Worm (Caenorhabditis elegans): ENCODE measurements around the gene srg-30.
A peak's percentile ranks its signal among the peaks of the same experiment; 100 is the strongest.

Gene srg-30

DNA sequence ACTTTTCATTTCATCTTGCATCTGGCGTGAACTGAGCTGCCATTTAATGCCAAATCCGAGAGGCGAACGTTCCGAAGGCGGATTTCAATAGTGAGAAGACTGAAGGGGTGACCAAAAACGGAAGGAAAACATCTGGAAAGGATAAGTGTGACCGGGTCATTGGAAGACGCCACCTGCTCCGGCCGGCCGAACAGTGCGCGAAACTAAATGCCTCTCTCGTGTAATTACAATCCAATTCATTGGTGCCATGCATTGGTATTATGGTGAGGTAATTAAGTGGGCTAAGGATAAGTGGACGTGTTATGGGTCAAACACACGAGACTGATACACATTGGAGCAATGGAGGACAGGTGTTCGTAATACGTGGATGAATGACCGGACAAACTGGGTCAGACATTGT lies 33.6 kb downstream of the srg-30 start:
- TF ChIP-seq scrt-1 (GFP tag; IDR thresholded peaks at IDR 0.05) (no peak), ceh-36 (tag; optimal IDR thresholded peaks at IDR 0.05) (peak; percentile 13)

DNA sequence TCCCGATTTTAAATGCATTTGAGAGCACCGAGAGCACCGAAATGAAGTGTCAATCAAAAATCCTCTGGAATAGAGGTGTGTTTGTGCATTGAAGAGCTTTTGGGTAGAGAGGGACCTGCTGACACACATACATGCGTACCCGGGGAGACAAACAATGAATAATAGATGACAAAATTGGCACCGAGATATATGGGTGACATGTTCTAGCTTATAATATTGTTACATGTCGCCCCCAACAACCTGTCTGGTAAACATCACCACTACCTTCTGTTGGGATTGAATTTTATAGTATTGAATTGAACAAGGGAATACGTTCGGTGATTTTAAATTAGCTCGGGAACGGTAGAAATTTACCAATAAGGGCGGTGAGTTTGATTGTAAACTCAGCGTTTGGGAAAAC lies 34.4 kb downstream of the srg-30 start:
- no peak for TF ChIP-seq tbx-11 (GFP tag; IDR thresholded peaks at IDR 0.05)
- TF ChIP-seq flt-1 (GFP tag; IDR thresholded peaks at IDR 0.05), result no peak

DNA sequence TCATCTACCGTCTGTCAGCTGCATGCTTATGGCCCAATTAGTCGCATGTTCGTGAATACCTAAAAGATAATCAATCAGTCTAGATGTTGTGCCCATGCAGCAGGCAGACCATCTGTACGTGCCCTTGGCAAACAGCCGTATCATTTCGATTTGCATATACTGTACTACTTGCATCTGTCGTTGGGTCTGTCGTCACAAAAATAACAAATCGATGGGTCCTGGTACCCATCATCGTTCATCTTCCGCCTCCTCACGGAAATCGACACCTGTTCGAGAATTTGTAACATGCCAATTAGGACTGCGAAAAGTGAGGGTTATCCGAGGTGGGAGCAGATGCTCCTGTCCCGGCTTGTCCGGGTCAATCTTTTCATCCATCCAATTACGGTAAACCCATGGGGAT lies 34.9 kb downstream of the srg-30 start:
- TF ChIP-seq hnd-1 (tag; optimal IDR thresholded peaks at IDR 0.05) (no peak), ets-7 (tag; optimal IDR thresholded peaks at IDR 0.05) (no peak), hmbx-1 (tag; optimal IDR thresholded peaks at IDR 0.05) (no peak), ceh-36 (tag; optimal IDR thresholded peaks at IDR 0.05) (no peak), ama-1 (optimal IDR thresholded peaks at IDR 0.05) (no peak), B0310.2 (tag; optimal IDR thresholded peaks at IDR 0.05) (no peak), pes-1 (GFP tag; IDR thresholded peaks at IDR 0.05) (no peak), tra-4 (tag; optimal IDR thresholded peaks at IDR 0.05) (no peak), F13C5.2 (tag; optimal IDR thresholded peaks at IDR 0.05) (no peak), scrt-1 (GFP tag; IDR thresholded peaks at IDR 0.05) (no peak), flt-1 (GFP tag; IDR thresholded peaks at IDR 0.05) (no peak), ceh-13 (GFP tag; optimal IDR thresholded peaks at IDR 0.05) (no peak), hmg-4 (GFP tag; optimal IDR thresholded peaks at IDR 0.05) (no peak), tbx-37 (GFP tag; conservative IDR thresholded peaks at IDR 0.05) (no peak), tbx-11 (GFP tag; IDR thresholded peaks at IDR 0.05) (no peak), sea-1 (GFP tag; conservative IDR thresholded peaks at IDR 0.05) (no peak), aly-1 (tag; optimal IDR thresholded peaks at IDR 0.05) (no peak)

DNA sequence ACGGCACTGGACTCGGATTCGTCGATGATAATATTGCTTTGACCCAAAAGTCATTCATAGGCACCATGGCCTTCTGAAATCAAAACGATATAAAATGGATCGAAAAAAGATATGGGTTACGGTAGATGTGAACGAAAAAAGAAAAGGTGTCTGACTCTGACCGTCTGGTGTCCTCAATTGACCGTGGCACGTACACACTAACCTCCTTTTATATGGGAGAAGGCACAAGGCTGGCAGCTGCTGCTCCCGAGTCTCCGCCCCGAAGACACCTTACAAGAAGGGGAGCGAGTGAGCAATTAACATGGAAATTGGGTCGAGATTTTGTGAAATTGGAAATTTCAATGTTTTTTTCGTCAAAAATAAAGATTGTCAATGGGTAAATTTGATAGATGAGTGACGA lies 36.6 kb downstream of the srg-30 start, which contains the start of gene egl-46:
TSS of gene egl-46 (minus strand) at position 73 of the 400 bp plus-strand sequence.
- TF ChIP-seq B0310.2 (tag; optimal IDR thresholded peaks at IDR 0.05) (no peak), aly-1 (tag; optimal IDR thresholded peaks at IDR 0.05) (no peak), sea-1 (GFP tag; conservative IDR thresholded peaks at IDR 0.05) (no peak), F13C5.2 (tag; optimal IDR thresholded peaks at IDR 0.05) (no peak), tbx-11 (GFP tag; IDR thresholded peaks at IDR 0.05) (no peak), hnd-1 (tag; optimal IDR thresholded peaks at IDR 0.05) (no peak), tra-4 (tag; optimal IDR thresholded peaks at IDR 0.05) (no peak)

DNA sequence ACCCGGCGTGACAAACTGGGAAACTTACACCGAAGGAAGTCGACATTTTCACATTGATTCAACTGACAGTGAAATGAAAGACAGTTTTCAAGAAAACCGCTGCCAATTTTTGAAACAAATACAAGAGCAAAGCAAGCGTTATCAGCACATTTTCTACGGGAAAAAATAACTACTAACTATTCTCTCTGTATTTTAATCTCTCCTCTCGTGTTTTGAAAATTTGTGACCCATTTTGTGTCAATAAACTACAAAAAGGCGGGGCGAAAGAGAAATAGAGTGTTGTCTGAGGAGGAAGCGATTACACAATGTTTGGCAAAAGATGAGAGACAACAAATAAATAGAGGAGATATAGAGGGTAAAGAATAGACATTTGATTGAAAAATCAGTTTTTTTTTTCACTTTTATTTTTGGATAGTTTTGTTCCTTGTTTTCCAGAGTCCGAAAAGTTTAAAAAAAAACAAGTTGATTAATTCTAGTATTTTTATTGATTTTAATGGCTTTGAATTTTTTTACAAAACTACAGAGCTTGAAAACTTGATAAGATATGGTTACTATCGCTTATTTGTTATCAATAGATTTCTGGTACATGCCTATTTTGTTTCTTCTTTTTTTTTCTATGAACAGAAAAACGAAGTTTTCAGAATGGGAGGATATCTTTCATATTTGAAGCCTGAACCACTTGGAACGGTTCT lies 41.8 kb downstream of the srg-30 start, which contains the start of gene cest-34:
TSS of gene cest-34 (plus strand) at position 642 of the 692 bp plus-strand sequence.
- TF ChIP-seq ceh-36 (tag; optimal IDR thresholded peaks at IDR 0.05), result no peak
- no peak for TF ChIP-seq ets-7 (tag; optimal IDR thresholded peaks at IDR 0.05)

ce11 chrV:6673967-6674366 lies 44.2 kb downstream of the srg-30 start, which contains the start of gene cest-31:
TSS of gene cest-31 (plus strand) at chrV:6674267.
- TF ChIP-seq ceh-13 (GFP tag; optimal IDR thresholded peaks at IDR 0.05) (no peak), flt-1 (GFP tag; IDR thresholded peaks at IDR 0.05) (no peak), scrt-1 (GFP tag; IDR thresholded peaks at IDR 0.05) (no peak), pes-1 (GFP tag; IDR thresholded peaks at IDR 0.05) (no peak), F13C5.2 (tag; optimal IDR thresholded peaks at IDR 0.05) (no peak)

DNA sequence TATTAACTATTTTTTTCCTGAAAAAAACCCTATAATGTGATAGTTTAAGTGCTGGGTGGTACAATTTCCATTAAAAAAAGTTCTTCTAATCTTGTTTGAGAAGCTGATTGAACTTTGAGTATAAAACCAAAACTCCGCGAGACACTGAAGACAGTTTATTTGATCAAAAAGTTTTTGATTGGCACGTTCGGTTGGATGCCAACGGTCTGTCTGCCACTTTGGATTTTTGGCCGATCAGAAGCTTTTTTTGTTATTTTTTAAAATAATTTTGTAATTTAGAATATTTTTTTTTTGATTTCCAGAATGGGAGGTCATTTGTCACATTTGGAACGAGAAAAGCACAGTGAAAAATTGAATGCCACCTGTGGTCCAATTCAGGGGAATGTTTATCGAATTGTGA lies 48.6 kb downstream of the srg-30 start, which contains the start of gene cest-28:
TSS of gene cest-28 (plus strand) at position 301 of the 400 bp plus-strand sequence.
- TF ChIP-seq ama-1 (optimal IDR thresholded peaks at IDR 0.05), result no peak
- TF ChIP-seq B0310.2 (tag; optimal IDR thresholded peaks at IDR 0.05), result no peak
- TF ChIP-seq hmg-4 (GFP tag; optimal IDR thresholded peaks at IDR 0.05), result no peak
- TF ChIP-seq ceh-36 (tag; optimal IDR thresholded peaks at IDR 0.05), result no peak
- TF ChIP-seq tra-4 (tag; optimal IDR thresholded peaks at IDR 0.05), result no peak
- no peak for TF ChIP-seq tbx-11 (GFP tag; IDR thresholded peaks at IDR 0.05)
- no peak for TF ChIP-seq hmbx-1 (tag; optimal IDR thresholded peaks at IDR 0.05)
- TF ChIP-seq hnd-1 (tag; optimal IDR thresholded peaks at IDR 0.05), result no peak
- no peak for TF ChIP-seq ceh-13 (GFP tag; optimal IDR thresholded peaks at IDR 0.05)
- no peak for TF ChIP-seq sea-1 (GFP tag; conservative IDR thresholded peaks at IDR 0.05)
- no peak for TF ChIP-seq scrt-1 (GFP tag; IDR thresholded peaks at IDR 0.05)
- TF ChIP-seq pes-1 (GFP tag; IDR thresholded peaks at IDR 0.05), result no peak

DNA sequence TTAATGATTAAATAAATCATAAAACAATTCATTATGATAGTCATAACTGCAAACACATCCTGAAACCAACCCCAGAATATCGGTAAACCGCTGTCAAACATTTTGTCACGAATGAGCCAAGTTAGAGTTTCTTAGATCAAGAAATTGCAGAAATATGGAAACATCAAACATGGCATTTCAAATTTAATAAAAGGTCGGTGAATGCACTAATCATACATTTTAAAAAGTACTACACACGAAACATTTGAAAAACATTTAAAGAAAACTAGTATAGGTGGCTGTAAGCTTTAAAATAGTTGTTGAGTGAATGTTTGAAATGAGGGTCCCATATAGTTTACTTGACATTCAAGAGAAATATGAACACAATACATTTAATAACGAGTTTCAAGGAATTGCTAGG lies 49.4 kb downstream of the srg-30 start, which contains the start of gene str-180:
TSS of gene str-180 (minus strand) at position 101 of the 400 bp plus-strand sequence.
- TF ChIP-seq hmbx-1 (tag; optimal IDR thresholded peaks at IDR 0.05) (no peak), hmg-4 (GFP tag; optimal IDR thresholded peaks at IDR 0.05) (no peak), ama-1 (optimal IDR thresholded peaks at IDR 0.05) (no peak), pes-1 (GFP tag; IDR thresholded peaks at IDR 0.05) (no peak), ceh-36 (tag; optimal IDR thresholded peaks at IDR 0.05) (no peak), ceh-13 (GFP tag; optimal IDR thresholded peaks at IDR 0.05) (no peak), B0310.2 (tag; optimal IDR thresholded peaks at IDR 0.05) (no peak), tra-4 (tag; optimal IDR thresholded peaks at IDR 0.05) (no peak), ets-7 (tag; optimal IDR thresholded peaks at IDR 0.05) (no peak), scrt-1 (GFP tag; IDR thresholded peaks at IDR 0.05) (no peak), F13C5.2 (tag; optimal IDR thresholded peaks at IDR 0.05) (no peak), tbx-37 (GFP tag; conservative IDR thresholded peaks at IDR 0.05) (no peak), flt-1 (GFP tag; IDR thresholded peaks at IDR 0.05) (no peak), aly-1 (tag; optimal IDR thresholded peaks at IDR 0.05) (no peak), sea-1 (GFP tag; conservative IDR thresholded peaks at IDR 0.05) (no peak), tbx-11 (GFP tag; IDR thresholded peaks at IDR 0.05) (no peak), hnd-1 (tag; optimal IDR thresholded peaks at IDR 0.05) (no peak)

Measured in whole organism, early embryonic.